Worm (Caenorhabditis elegans) whole organism, L3 larva: Measurements from ENCODE around the gene T16A1.5.

Source experiments
- R02D3.7 ChIP-seq: fragments of 150-350 bp; optimal IDR thresholded peaks from 2 replicates; lab custom pipeline; 2014; ENCODE audit warnings: missing biosample characterization, missing genetic modification characterization
- aly-2 ChIP-seq: fragments of 150-350 bp; optimal IDR thresholded peaks from 2 replicates; lab custom pipeline; 2014; ENCODE audit warnings: missing biosample characterization, missing genetic modification characterization
- ama-1 ChIP-seq: fragments of 150-350 bp; optimal IDR thresholded peaks from 2 replicates; lab custom pipeline; 2018
- ceh-16 ChIP-seq: sonication (generic microtip); optimal IDR thresholded peaks from 2 replicates; lab custom pipeline; 2017; ENCODE audit warnings: missing biosample characterization, missing genetic modification characterization
- ceh-82 ChIP-seq: fragments of 150-350 bp; optimal IDR thresholded peaks from 2 replicates; lab custom pipeline; 2014; ENCODE audit warnings: missing biosample characterization, missing genetic modification characterization
- daf-12 ChIP-seq: fragments of 150-350 bp; optimal IDR thresholded peaks from 2 replicates; lab custom pipeline; 2014; ENCODE audit warnings: missing biosample characterization, missing genetic modification reagents, missing genetic modification characterization
- egl-27 ChIP-seq: sonication (generic microtip); optimal IDR thresholded peaks from 4 replicates; lab custom pipeline; 2017; ENCODE audit warnings: missing biosample characterization, missing genetic modification reagents, missing genetic modification characterization
- egl-5 ChIP-seq: fragments of 150-350 bp; optimal IDR thresholded peaks from 2 replicates; lab custom pipeline; 2017; ENCODE audit warnings: missing biosample characterization, missing genetic modification reagents, missing genetic modification characterization, inconsistent platforms
- elt-2 ChIP-seq: sonication (generic microtip); optimal IDR thresholded peaks from 2 replicates; lab custom pipeline; 2016; ENCODE audit warnings: missing genetic modification reagents, mild to moderate bottlenecking, missing genetic modification characterization, missing compliant biosample characterization
- eor-1 ChIP-seq, 2 experiments: fragments of 150-350 bp; optimal IDR thresholded peaks; 2 replicates each; lab custom pipeline; 2014 to 2018; ENCODE audit warnings: missing biosample characterization in 2 of 2, missing genetic modification characterization in 2 of 2
- fkh-10 ChIP-seq: sonication (generic microtip); optimal IDR thresholded peaks from 2 replicates; lab custom pipeline; 2017; ENCODE audit warnings: missing biosample characterization, missing genetic modification reagents, missing genetic modification characterization
- fkh-2 ChIP-seq: fragments of 150-350 bp; optimal IDR thresholded peaks from 2 replicates; lab custom pipeline; 2014; ENCODE audit warnings: missing biosample characterization, missing genetic modification reagents, missing genetic modification characterization
- fos-1 ChIP-seq: fragments of 150-350 bp; optimal IDR thresholded peaks from 2 replicates; lab custom pipeline; 2014; ENCODE audit warnings: missing biosample characterization, missing genetic modification characterization
- hmg-11 ChIP-seq: sonication (generic microtip); optimal IDR thresholded peaks from 2 replicates; lab custom pipeline; 2016; ENCODE audit warnings: missing genetic modification characterization, missing compliant biosample characterization
- jun-1 ChIP-seq: fragments of 150-350 bp; optimal IDR thresholded peaks from 2 replicates; lab custom pipeline; 2014; ENCODE audit warnings: missing biosample characterization, missing genetic modification reagents, missing genetic modification characterization
- lin-15B ChIP-seq: fragments of 150-350 bp; optimal IDR thresholded peaks from 2 replicates; lab custom pipeline; 2014; ENCODE audit warnings: missing biosample characterization, missing genetic modification characterization
- lin-39 ChIP-seq: fragments of 150-350 bp; optimal IDR thresholded peaks from 2 replicates; lab custom pipeline; 2018; ENCODE audit warnings: missing biosample characterization, missing genetic modification reagents, missing genetic modification characterization
- mdl-1 ChIP-seq: fragments of 150-350 bp; optimal IDR thresholded peaks from 2 replicates; lab custom pipeline; 2014; ENCODE audit warnings: missing biosample characterization, missing genetic modification characterization
- nfya-1 ChIP-seq: sonication (generic microtip); optimal IDR thresholded peaks from 2 replicates; lab custom pipeline; 2017; ENCODE audit warnings: missing genetic modification characterization, mild to moderate bottlenecking, missing compliant biosample characterization, antibody characterized with exemption, moderate library complexity; ENCODE audit not compliant: insufficient read depth
- nhr-11 ChIP-seq: fragments of 150-350 bp; optimal IDR thresholded peaks from 2 replicates; lab custom pipeline; 2014; ENCODE audit warnings: missing biosample characterization, missing genetic modification characterization
- nhr-237 ChIP-seq: fragments of 150-350 bp; optimal IDR thresholded peaks from 2 replicates; lab custom pipeline; 2014; ENCODE audit warnings: missing biosample characterization, missing genetic modification characterization
- nhr-25 ChIP-seq: sonication (generic microtip); optimal IDR thresholded peaks from 2 replicates; lab custom pipeline; 2017; ENCODE audit warnings: missing biosample characterization, missing genetic modification characterization
- nhr-28 ChIP-seq: fragments of 150-350 bp; optimal IDR thresholded peaks from 2 replicates; lab custom pipeline; 2014; ENCODE audit warnings: missing biosample characterization, missing genetic modification characterization
- nhr-43 ChIP-seq: sonication (generic microtip); optimal IDR thresholded peaks from 2 replicates; lab custom pipeline; 2016; ENCODE audit warnings: mild to moderate bottlenecking, missing genetic modification characterization, missing compliant biosample characterization; ENCODE audit not compliant: poor library complexity, severe bottlenecking
- nhr-76 ChIP-seq: fragments of 150-350 bp; sonication (generic microtip); optimal IDR thresholded peaks from 5 replicates; lab custom pipeline; 2014; ENCODE audit warnings: missing biosample characterization, missing genetic modification characterization
- nhr-77 ChIP-seq: fragments of 150-350 bp; optimal IDR thresholded peaks from 2 replicates; lab custom pipeline; 2014; ENCODE audit warnings: missing biosample characterization, missing genetic modification characterization
- pha-4 ChIP-seq: fragments of 150-350 bp; optimal IDR thresholded peaks from 2 replicates; lab custom pipeline; 2014; ENCODE audit warnings: missing biosample characterization, missing genetic modification reagents, missing genetic modification characterization
- pqm-1 ChIP-seq: fragments of 150-350 bp; optimal IDR thresholded peaks from 2 replicates; lab custom pipeline; 2017; ENCODE audit warnings: missing biosample characterization, missing genetic modification characterization, inconsistent platforms
- sea-2 ChIP-seq: fragments of 150-350 bp; sonication (generic microtip); optimal IDR thresholded peaks from 4 replicates; lab custom pipeline; 2014; ENCODE audit warnings: missing biosample characterization, missing genetic modification reagents, missing genetic modification characterization
- skn-1 ChIP-seq: fragments of 150-350 bp; optimal IDR thresholded peaks from 2 replicates; lab custom pipeline; 2014; ENCODE audit warnings: missing biosample characterization, missing genetic modification characterization
- snpc-4 ChIP-seq: fragments of 150-350 bp; optimal IDR thresholded peaks from 2 replicates; lab custom pipeline; 2014; ENCODE audit warnings: missing biosample characterization, missing genetic modification characterization
- tbx-2 ChIP-seq: sonication (generic microtip); optimal IDR thresholded peaks from 2 replicates; lab custom pipeline; 2016; ENCODE audit warnings: mild to moderate bottlenecking, missing genetic modification characterization, missing compliant biosample characterization
- unc-39 ChIP-seq: sonication (generic microtip); optimal IDR thresholded peaks from 4 replicates; lab custom pipeline; 2017; ENCODE audit warnings: missing biosample characterization, missing genetic modification characterization
- zag-1 ChIP-seq: fragments of 150-350 bp; optimal IDR thresholded peaks from 2 replicates; lab custom pipeline; 2014; ENCODE audit warnings: missing biosample characterization, missing genetic modification characterization
- ztf-4 ChIP-seq: fragments of 150-350 bp; optimal IDR thresholded peaks from 2 replicates; lab custom pipeline; 2014; ENCODE audit warnings: missing biosample characterization, missing genetic modification characterization

The T16A1.5 gene

ce11 chrII:2083726-2084179 is at the start of gene T16A1.5, which contains the start of gene fbxc-49:
T16A1.5 (minus strand) TSS chrII:2083826.
fbxc-49 (plus strand) TSS chrII:2084129.
- TF ChIP-seq sea-2 (GFP tag; lab: Kevin White, UChicago) (no peak), fkh-2 (no peak), nhr-28 (tag; lab: Kevin White, UChicago) (no peak), R02D3.7 (tag; lab: Kevin White, UChicago) (no peak), nfya-1 (no peak), ztf-4 (tag; lab: Kevin White, UChicago) (no peak), nhr-11 (no peak), fkh-10 (GFP tag; lab: Kevin White, UChicago) (no peak), egl-27 (tag; lab: Kevin White, UChicago) (no peak), ceh-16 (tag; lab: Kevin White, UChicago) (no peak), nhr-43 (tag; lab: Kevin White, UChicago) (no peak), aly-2 (no peak), skn-1 (tag; lab: Kevin White, UChicago) (no peak), fos-1 (tag; lab: Kevin White, UChicago) (no peak)

ce11 chrII:2130770-2131169 is 47.1 kb upstream of the T16A1.5 start, which contains the start of gene sdz-28:
sdz-28 (plus strand) TSS chrII:2131070.
- TF ChIP-seq nhr-76 (tag; lab: Kevin White, UChicago): no peak
- no peak for TF ChIP-seq ztf-4 (tag; lab: Kevin White, UChicago)
- TF ChIP-seq daf-12 (tag; lab: Kevin White, UChicago): no peak
- no peak for TF ChIP-seq ceh-16 (tag; lab: Kevin White, UChicago)
- no peak for TF ChIP-seq hmg-11 (tag; lab: Kevin White, UChicago)
- no peak for TF ChIP-seq mdl-1
- TF ChIP-seq snpc-4: no peak
- TF ChIP-seq pqm-1 (tag; lab: Kevin White, UChicago): no peak
- no peak for TF ChIP-seq tbx-2 (tag; lab: Kevin White, UChicago)

ce11 chrII:2122762-2123161 is 39.1 kb upstream of the T16A1.5 start:
- no peak for TF ChIP-seq egl-27 (tag; lab: Kevin White, UChicago)
- TF ChIP-seq elt-2 (tag; lab: Kevin White, UChicago): peak; percentile 55
- no peak for TF ChIP-seq lin-15B (tag; lab: Kevin White, UChicago)

ce11 chrII:2122091-2122490 is 38.5 kb upstream of the T16A1.5 start, which contains the start of gene math-37:
math-37 (minus strand) TSS chrII:2122191.
- TF ChIP-seq daf-12 (tag; lab: Kevin White, UChicago) (no peak), nhr-11 (no peak), elt-2 (tag; lab: Kevin White, UChicago) (peak; percentile 55), lin-39 (tag; lab: Kevin White, UChicago) (no peak), pqm-1 (tag; lab: Kevin White, UChicago) (peak; percentile 18), eor-1 (tag; optimal IDR thresholded peaks at IDR 0.05; lab: Kevin White, UChicago) (no peak), zag-1 (tag; lab: Kevin White, UChicago) (no peak), nhr-77 (tag; lab: Kevin White, UChicago) (no peak), nhr-25 (tag; lab: Kevin White, UChicago) (no peak), fkh-2 (no peak), mdl-1 (no peak), egl-5 (tag; lab: Kevin White, UChicago) (no peak)

ce11 chrII:2116794-2117193 is 33.2 kb upstream of the T16A1.5 start, which contains the start of gene srh-195:
srh-195 (minus strand) TSS chrII:2116894.
- TF ChIP-seq ztf-4 (tag; lab: Kevin White, UChicago): no peak
- TF ChIP-seq nhr-25 (tag; lab: Kevin White, UChicago): no peak
- no peak for TF ChIP-seq zag-1 (tag; lab: Kevin White, UChicago)
- TF ChIP-seq fos-1 (tag; lab: Kevin White, UChicago): no peak
- no peak for TF ChIP-seq elt-2 (tag; lab: Kevin White, UChicago)
- TF ChIP-seq egl-27 (tag; lab: Kevin White, UChicago): no peak
- TF ChIP-seq pha-4 (tag; lab: Kevin White, UChicago): no peak
- TF ChIP-seq nhr-11: no peak
- TF ChIP-seq ama-1 (lab: Kevin White, UChicago): no peak
- TF ChIP-seq pqm-1 (tag; lab: Kevin White, UChicago): no peak
- no peak for TF ChIP-seq fkh-2
- TF ChIP-seq lin-15B (tag; lab: Kevin White, UChicago): no peak
- no peak for TF ChIP-seq R02D3.7 (tag; lab: Kevin White, UChicago)
- TF ChIP-seq nhr-237 (tag; lab: Kevin White, UChicago): no peak
- no peak for TF ChIP-seq unc-39 (tag; lab: Kevin White, UChicago)
- no peak for TF ChIP-seq skn-1 (tag; lab: Kevin White, UChicago)
- TF ChIP-seq jun-1 (tag; lab: Kevin White, UChicago): no peak
- TF ChIP-seq ceh-82 (tag; lab: Kevin White, UChicago): no peak
- TF ChIP-seq, all 47 proteins: peak for 0
